Worm (Caenorhabditis elegans) whole organism, L4 larva: Measurements from ENCODE around the gene clec-265.
A peak's percentile ranks its signal among the peaks of the same experiment; 100 is the strongest.

Source experiments
- F10B5.3 ChIP-seq: sonication (generic microtip); optimal IDR thresholded peaks from 2 replicates; lab custom pipeline; 2016; ENCODE audit warnings: mild to moderate bottlenecking, missing genetic modification characterization, missing compliant biosample characterization
- F44E2.7 ChIP-seq: fragments of 200-800 bp; sonication (Bioruptor generic); IDR thresholded peaks from 2 replicates; pipeline ENCODE4 v2.1.2; 2022; ENCODE audit warnings: missing genetic modification characterization, missing compliant biosample characterization
- T20F7.1 ChIP-seq: fragments of 200-800 bp; sonication (Bioruptor generic); optimal IDR thresholded peaks from 2 replicates; lab custom pipeline; 2018; ENCODE audit warnings: mild to moderate bottlenecking, missing genetic modification characterization, missing compliant biosample characterization
- Y105C5A.15 ChIP-seq: fragments of 200-800 bp; sonication (Bioruptor generic); IDR thresholded peaks from 2 replicates; pipeline ENCODE4 v1.3.6; 2022; ENCODE audit warnings: missing genetic modification characterization, missing compliant biosample characterization
- Y48G9A.11 ChIP-seq: fragments of 200-800 bp; sonication (Bioruptor generic); IDR thresholded peaks from 2 replicates; pipeline ENCODE4 v1.3.6; 2022; ENCODE audit warnings: missing genetic modification reagents, missing genetic modification characterization, missing compliant biosample characterization
- Y75B8A.6 ChIP-seq: fragments of 200-800 bp; sonication (Bioruptor generic); IDR thresholded peaks from 2 replicates; pipeline ENCODE4 v1.3.6; 2022; ENCODE audit warnings: missing genetic modification reagents, missing genetic modification characterization, missing compliant biosample characterization
- arid-1 ChIP-seq: fragments of 200-800 bp; sonication (Bioruptor generic); conservative IDR thresholded peaks from 2 replicates; pipeline ENCODE4 v1.3.6; 2022; ENCODE audit warnings: missing genetic modification reagents, missing genetic modification characterization, missing compliant biosample characterization
- ceh-20 ChIP-seq: fragments of 200-800 bp; sonication (Bioruptor generic); IDR thresholded peaks from 2 replicates; pipeline ENCODE4 v1.3.6; 2022; ENCODE audit warnings: missing genetic modification reagents, missing genetic modification characterization, missing compliant biosample characterization
- ceh-28 ChIP-seq: fragments of 150-350 bp; optimal IDR thresholded peaks from 2 replicates; lab custom pipeline; 2014; ENCODE audit warnings: missing biosample characterization, missing genetic modification reagents, missing genetic modification characterization
- ceh-32 ChIP-seq: sonication (generic microtip); optimal IDR thresholded peaks from 2 replicates; lab custom pipeline; 2016; ENCODE audit warnings: mild to moderate bottlenecking, missing genetic modification characterization, missing compliant biosample characterization; ENCODE audit not compliant: poor library complexity
- ceh-82 ChIP-seq: sonication (generic microtip); optimal IDR thresholded peaks from 2 replicates; lab custom pipeline; 2017; ENCODE audit warnings: missing biosample characterization, missing genetic modification characterization
- ces-1 ChIP-seq: fragments of 150-350 bp; sonication (generic microtip); optimal IDR thresholded peaks from 4 replicates; lab custom pipeline; 2014; ENCODE audit warnings: missing biosample characterization, missing genetic modification reagents, missing genetic modification characterization
- cey-2 ChIP-seq: sonication (generic microtip); optimal IDR thresholded peaks from 3 replicates; lab custom pipeline; 2017; ENCODE audit warnings: missing genetic modification characterization, mild to moderate bottlenecking, missing compliant biosample characterization, antibody characterized with exemption, borderline replicate concordance; ENCODE audit not compliant: insufficient read depth
- daf-16 ChIP-seq, 3 experiments: sonication (generic microtip); optimal IDR thresholded peaks; 2 replicates each; lab custom pipeline; 2016 to 2017; ENCODE audit warnings: missing genetic modification characterization in 3 of 3, missing genetic modification reagents in 3 of 3, mild to moderate bottlenecking in 2 of 3, missing compliant biosample characterization in 2 of 3, missing biosample characterization in 1 of 3, moderate library complexity in 1 of 3
- daf-19 ChIP-seq: fragments of 200-800 bp; sonication (Bioruptor generic); conservative IDR thresholded peaks from 2 replicates; pipeline ENCODE4 v1.3.6; 2022; ENCODE audit warnings: missing genetic modification characterization, missing compliant biosample characterization
- daf-8 ChIP-seq: fragments of 200-800 bp; sonication (Bioruptor generic); IDR thresholded peaks from 2 replicates; pipeline ENCODE4 v1.3.6; 2022; ENCODE audit warnings: missing genetic modification characterization, missing compliant biosample characterization
- dmd-6 ChIP-seq: fragments of 200-800 bp; sonication (Bioruptor generic); IDR thresholded peaks from 2 replicates; pipeline ENCODE4 v1.3.6; 2022; ENCODE audit warnings: missing genetic modification reagents, missing genetic modification characterization, missing compliant biosample characterization
- dmd-9 ChIP-seq: fragments of 200-800 bp; sonication (Bioruptor generic); IDR thresholded peaks from 2 replicates; pipeline ENCODE4 v1.3.6; 2022; ENCODE audit warnings: missing genetic modification reagents, missing genetic modification characterization, missing compliant biosample characterization
- dpl-1 ChIP-seq: fragments of 150-350 bp; optimal IDR thresholded peaks from 2 replicates; lab custom pipeline; 2014; ENCODE audit warnings: missing biosample characterization, missing genetic modification reagents, missing genetic modification characterization
- duxl-1 ChIP-seq: sonication (generic microtip); optimal IDR thresholded peaks from 2 replicates; lab custom pipeline; 2016; ENCODE audit warnings: mild to moderate bottlenecking, missing genetic modification characterization, moderate library complexity, missing compliant biosample characterization; ENCODE audit not compliant: poor library complexity
- dve-1 ChIP-seq: sonication (generic microtip); optimal IDR thresholded peaks from 2 replicates; lab custom pipeline; 2017; ENCODE audit warnings: antibody characterized with exemption, mild to moderate bottlenecking, missing genetic modification characterization, missing compliant biosample characterization; ENCODE audit not compliant: insufficient read depth
- fkh-10 ChIP-seq: fragments of 150-350 bp; optimal IDR thresholded peaks from 2 replicates; lab custom pipeline; 2014; ENCODE audit warnings: missing biosample characterization, missing genetic modification reagents, missing genetic modification characterization
- gei-8 ChIP-seq: fragments of 200-800 bp; sonication (Bioruptor generic); optimal IDR thresholded peaks from 2 replicates; lab custom pipeline; 2018; ENCODE audit warnings: mild to moderate bottlenecking, missing genetic modification characterization, missing compliant biosample characterization
- hlh-30 ChIP-seq: sonication (generic microtip); optimal IDR thresholded peaks from 2 replicates; lab custom pipeline; 2017; ENCODE audit warnings: antibody characterized with exemption, mild to moderate bottlenecking, missing genetic modification characterization, missing compliant biosample characterization; ENCODE audit not compliant: insufficient read depth
- hmg-1.1 ChIP-seq: fragments of 200-800 bp; sonication (Bioruptor generic); IDR thresholded peaks from 2 replicates; pipeline ENCODE4 v1.3.6; 2022; ENCODE audit warnings: missing genetic modification reagents, missing genetic modification characterization, missing compliant biosample characterization
- lin-29 ChIP-seq: fragments of 200-800 bp; sonication (Bioruptor generic); IDR thresholded peaks from 2 replicates; pipeline ENCODE4 v1.3.6; 2022; ENCODE audit warnings: missing genetic modification reagents, missing genetic modification characterization, missing compliant biosample characterization
- lin-38 ChIP-seq: fragments of 200-800 bp; sonication (Bioruptor generic); IDR thresholded peaks from 2 replicates; pipeline ENCODE4 v1.3.6; 2022; ENCODE audit warnings: missing genetic modification reagents, missing genetic modification characterization, missing compliant biosample characterization
- lir-3 ChIP-seq: sonication (generic microtip); optimal IDR thresholded peaks from 2 replicates; lab custom pipeline; 2016; ENCODE audit warnings: mild to moderate bottlenecking, missing genetic modification characterization, missing compliant biosample characterization
- lsy-2 ChIP-seq, 2 experiments: fragments of 150-350 bp in 1 of 2; sonication (generic microtip) in 1 of 2; optimal IDR thresholded peaks; 2 replicates each; lab custom pipeline; 2014 to 2017; ENCODE audit warnings: missing biosample characterization in 2 of 2, missing genetic modification characterization in 2 of 2
- madf-5 ChIP-seq, 2 experiments: fragments of 200-800 bp; sonication (Bioruptor generic); IDR thresholded peaks; 2 replicates each; pipeline ENCODE4 v1.3.6; 2022; ENCODE audit warnings: missing compliant biosample characterization in 2 of 2, missing genetic modification characterization in 2 of 2
- mdl-1 ChIP-seq, 2 experiments: fragments of 150-350 bp in 1 of 2; sonication (generic microtip) in 1 of 2; optimal IDR thresholded peaks; 2 replicates each; lab custom pipeline; 2014 to 2017; ENCODE audit warnings: missing biosample characterization in 2 of 2, missing genetic modification characterization in 2 of 2
- mdt-29 ChIP-seq: fragments of 200-800 bp; sonication (Bioruptor generic); IDR thresholded peaks from 2 replicates; pipeline ENCODE4 v1.3.6; 2022; ENCODE audit warnings: missing genetic modification reagents, missing genetic modification characterization, missing compliant biosample characterization
- nhr-10 ChIP-seq: fragments of 150-350 bp; optimal IDR thresholded peaks from 2 replicates; lab custom pipeline; 2014; ENCODE audit warnings: missing biosample characterization, missing genetic modification characterization
- nhr-11 ChIP-seq: fragments of 150-350 bp; optimal IDR thresholded peaks from 2 replicates; lab custom pipeline; 2014; ENCODE audit warnings: missing biosample characterization, missing genetic modification characterization
- nhr-6 ChIP-seq: fragments of 150-350 bp; optimal IDR thresholded peaks from 2 replicates; lab custom pipeline; 2014; ENCODE audit warnings: missing biosample characterization, missing genetic modification characterization
- nhr-76 ChIP-seq: fragments of 150-350 bp; optimal IDR thresholded peaks from 2 replicates; lab custom pipeline; 2014; ENCODE audit warnings: missing biosample characterization, missing genetic modification characterization
- rbr-2 ChIP-seq: sonication (generic microtip); optimal IDR thresholded peaks from 2 replicates; lab custom pipeline; 2016; ENCODE audit warnings: missing genotype, missing genetic modification characterization, missing compliant biosample characterization
- skn-1 ChIP-seq: fragments of 150-350 bp; optimal IDR thresholded peaks from 2 replicates; lab custom pipeline; 2014; ENCODE audit warnings: missing biosample characterization, missing genetic modification characterization
- snpc-1.2 ChIP-seq: fragments of 200-800 bp; sonication (Bioruptor generic); IDR thresholded peaks from 2 replicates; pipeline ENCODE4 v1.3.6; 2022; ENCODE audit warnings: missing genetic modification reagents, missing genetic modification characterization, missing compliant biosample characterization
- spr-1 ChIP-seq: sonication (generic microtip); optimal IDR thresholded peaks from 2 replicates; lab custom pipeline; 2016; ENCODE audit warnings: mild to moderate bottlenecking, missing genetic modification characterization, missing compliant biosample characterization
- spr-3 ChIP-seq: fragments of 200-800 bp; sonication (Bioruptor generic); optimal IDR thresholded peaks from 2 replicates; lab custom pipeline; 2018; ENCODE audit warnings: mild to moderate bottlenecking, missing genetic modification characterization, missing compliant biosample characterization
- tag-97 ChIP-seq: fragments of 200-800 bp; sonication (Bioruptor generic); IDR thresholded peaks from 2 replicates; pipeline ENCODE4 v1.3.6; 2022; ENCODE audit warnings: missing genetic modification characterization, missing compliant biosample characterization
- unc-39 ChIP-seq: sonication (generic microtip); optimal IDR thresholded peaks from 2 replicates; lab custom pipeline; 2017; ENCODE audit warnings: missing biosample characterization, missing genetic modification characterization
- unc-62 ChIP-seq, 3 experiments: fragments of 150-350 bp in 1 of 3; sonication (generic microtip); optimal IDR thresholded peaks in 2 of 3; peaks in 1 of 3; 1 replicate in 1 of 3; 2 replicates in 2 of 3; lab custom pipeline; 2014 to 2017; ENCODE audit warnings: missing biosample characterization in 3 of 3, missing genetic modification characterization in 3 of 3, missing genetic modification reagents in 3 of 3, missing genotype in 1 of 3
- vab-7 ChIP-seq: fragments of 200-800 bp; sonication (Bioruptor generic); IDR thresholded peaks from 2 replicates; pipeline ENCODE4 v1.3.6; 2022; ENCODE audit warnings: missing genetic modification reagents, missing genetic modification characterization, missing compliant biosample characterization
- zfp-2 ChIP-seq: sonication (generic microtip); optimal IDR thresholded peaks from 2 replicates; lab custom pipeline; 2016; ENCODE audit warnings: mild to moderate bottlenecking, missing genetic modification characterization, missing compliant biosample characterization
- ztf-11 ChIP-seq: fragments of 150-350 bp; optimal IDR thresholded peaks from 2 replicates; lab custom pipeline; 2014; ENCODE audit warnings: missing biosample characterization, missing genetic modification characterization

clec-265 gene

DNA sequence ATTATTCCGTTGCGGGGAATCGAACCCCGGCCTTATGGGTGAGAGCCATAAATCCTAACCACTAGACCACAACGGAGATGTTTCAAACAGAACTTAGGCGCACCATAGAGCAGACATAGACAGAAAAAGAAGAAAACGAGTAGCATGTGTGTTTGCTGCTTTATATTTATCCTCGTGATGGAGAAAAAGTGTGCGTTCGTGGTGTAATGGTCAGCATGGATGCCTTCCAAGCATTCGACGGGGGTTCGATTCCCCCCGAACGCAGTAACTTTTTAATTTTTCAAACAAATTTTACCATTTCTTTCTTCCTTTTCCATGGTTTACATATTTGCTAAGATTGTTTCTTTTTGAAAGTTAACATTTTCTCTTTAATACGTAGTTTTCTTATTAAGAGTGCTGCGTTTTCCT lies 4.4 kb downstream of the clec-265 start (continued):
- peak; percentile 3 for TF ChIP-seq cey-2 (tag; lab: Kevin White, UChicago)
- TF ChIP-seq lin-29 (GFP tag; lab: Robert Waterston, UW), result peak; percentile 93
- no peak for TF ChIP-seq nhr-76 (tag; lab: Kevin White, UChicago)
- peak; percentile 99 for TF ChIP-seq hmg-1.1 (GFP tag; lab: Robert Waterston, UW)
- TF ChIP-seq F10B5.3 (tag; lab: Kevin White, UChicago), result peak; percentile 90
- TF ChIP-seq spr-3, result peak; percentile 93
- peak; percentile 93 for TF ChIP-seq duxl-1 (tag; lab: Kevin White, UChicago)
- TF ChIP-seq tag-97, result no peak
- TF ChIP-seq rbr-2 (tag; lab: Kevin White, UChicago), result peak; percentile 95
- TF ChIP-seq gei-8, result peak; percentile 97
- peak; percentile 83 for TF ChIP-seq T20F7.1 (GFP tag; lab: Kevin White, UChicago)
- TF ChIP-seq ceh-20 (GFP tag; lab: Robert Waterston, UW), result peak; percentile 96

DNA sequence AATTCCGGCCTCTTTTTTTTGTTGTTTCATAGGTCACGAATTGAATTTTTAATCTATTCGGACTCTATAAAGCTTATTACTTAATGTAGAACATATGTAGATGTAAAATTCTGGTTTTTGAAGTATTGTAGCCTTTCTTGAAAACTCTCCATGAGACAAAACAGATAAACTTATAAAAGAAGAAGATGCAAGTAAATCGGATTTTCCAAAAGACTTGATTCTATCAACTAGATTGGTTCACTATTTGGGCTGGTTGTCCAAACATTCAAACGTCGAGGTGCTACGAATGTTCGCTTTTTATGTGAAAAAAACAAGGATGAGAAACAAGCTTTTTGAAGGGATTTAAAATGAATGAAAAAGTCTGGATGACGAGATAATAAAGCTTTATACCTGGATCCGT lies 8.4 kb downstream of the clec-265 start:
- peak; percentile 53 for TF ChIP-seq ces-1 (GFP tag; lab: Kevin White, UChicago)
- peak; percentile 33 for TF ChIP-seq fkh-10
- no peak for TF ChIP-seq nhr-6 (tag; lab: Kevin White, UChicago)
- TF ChIP-seq daf-19 (GFP tag; lab: Robert Waterston, UW), result no peak
- no peak for TF ChIP-seq F44E2.7 (GFP tag; lab: Robert Waterston, UW)
- no peak for TF ChIP-seq F10B5.3 (tag; lab: Kevin White, UChicago)

- TF ChIP-seq arid-1 (GFP tag; lab: Robert Waterston, UW) (no peak), hlh-30 (tag; lab: Kevin White, UChicago) (peak; percentile 22), ceh-32 (tag; lab: Kevin White, UChicago) (no peak), F10B5.3 (tag; lab: Kevin White, UChicago) (no peak), mdl-1 (tag; optimal IDR thresholded peaks at IDR 0.05; lab: Kevin White, UChicago) (no peak), unc-62 (GFP tag; optimal IDR thresholded peaks at IDR 0.05 in 1 of 2; lab: Kevin White, UChicago) (peak in 1 of 2 experiments; percentile 14), unc-62 (tag; optimal IDR thresholded peaks at IDR 0.05; lab: Kevin White, UChicago) (no peak), Y105C5A.15 (GFP tag; lab: Robert Waterston, UW) (no peak), nhr-11 (tag; lab: Kevin White, UChicago) (no peak), nhr-10 (no peak), spr-1 (tag; lab: Kevin White, UChicago) (no peak), madf-5 (GFP tag; IDR thresholded peaks at IDR 0.05; lab: Robert Waterston, UW) (no peak), daf-8 (no peak), snpc-1.2 (GFP tag; lab: Robert Waterston, UW) (no peak), lin-38 (no peak), lir-3 (tag; lab: Kevin White, UChicago) (no peak), mdt-29 (GFP tag; lab: Robert Waterston, UW) (no peak), daf-16 (GFP tag; optimal IDR thresholded peaks at IDR 0.05; lab: Kevin White, UChicago) (no peak), daf-16 (tag; optimal IDR thresholded peaks at IDR 0.05; lab: Kevin White, UChicago) (no peak), Y75B8A.6 (GFP tag; lab: Robert Waterston, UW) (no peak), vab-7 (GFP tag; lab: Robert Waterston, UW) (no peak), dmd-6 (GFP tag; lab: Robert Waterston, UW) (no peak), unc-39 (tag; lab: Kevin White, UChicago) (no peak), lsy-2 (tag; optimal IDR thresholded peaks at IDR 0.05; lab: Kevin White, UChicago) (no peak), ceh-82 (tag; lab: Kevin White, UChicago) (no peak), dmd-9 (no peak), zfp-2 (no peak), ztf-11 (tag; lab: Kevin White, UChicago) (no peak), ceh-28 (tag; lab: Kevin White, UChicago) (no peak), Y48G9A.11 (no peak), skn-1 (no peak), ceh-20 (GFP tag; lab: Robert Waterston, UW) (no peak), dpl-1 (GFP tag; lab: Kevin White, UChicago) (no peak), dve-1 (tag; lab: Kevin White, UChicago) (no peak)
Measured at ce11 chrX:3040609-3041008, 9.0 kb downstream of the clec-265 start.
